Fruit fly (Drosophila melanogaster) whole organism, prepupa: ENCODE measurements around the gene CG11560.

Source experiments
- CG16779 ChIP-seq: fragments of 200-800 bp; sonication (Bioruptor generic); optimal IDR thresholded peaks from 3 replicates; lab custom pipeline; 2017; ENCODE audit warnings: missing biosample characterization, mild to moderate bottlenecking, missing genetic modification characterization
- CG3032 ChIP-seq: fragments of 200-800 bp; optimal IDR thresholded peaks from 2 replicates; lab custom pipeline; 2019; ENCODE audit warnings: missing biosample characterization, mild to moderate bottlenecking, missing genetic modification characterization, moderate library complexity
- CG32006 ChIP-seq: fragments of 200-800 bp; sonication (Bioruptor generic); optimal IDR thresholded peaks from 3 replicates; lab custom pipeline; 2017; ENCODE audit warnings: missing biosample characterization, mild to moderate bottlenecking, missing genetic modification characterization
- CG3919 ChIP-seq: fragments of 200-800 bp; sonication (Bioruptor generic); optimal IDR thresholded peaks from 3 replicates; lab custom pipeline; 2016; ENCODE audit warnings: missing biosample characterization, missing genetic modification characterization
- CG6808 ChIP-seq: fragments of 200-800 bp; sonication (Bioruptor generic); optimal IDR thresholded peaks from 3 replicates; lab custom pipeline; 2017; ENCODE audit warnings: missing biosample characterization, missing genetic modification characterization, mild to moderate bottlenecking, moderate library complexity, missing genetic modification reagents
- CG9139 ChIP-seq: fragments of 200-800 bp; sonication (Bioruptor generic); optimal IDR thresholded peaks from 3 replicates; lab custom pipeline; 2017; ENCODE audit warnings: missing biosample characterization, mild to moderate bottlenecking, missing genetic modification characterization
- Met ChIP-seq: fragments of 200-800 bp; sonication (Bioruptor generic); optimal IDR thresholded peaks from 3 replicates; lab custom pipeline; 2016; ENCODE audit warnings: missing biosample characterization, missing genetic modification characterization
- OdsH ChIP-seq: fragments of 200-800 bp; sonication (Bioruptor generic); optimal IDR thresholded peaks from 3 replicates; lab custom pipeline; 2016; ENCODE audit warnings: missing biosample characterization, missing genetic modification characterization
- achi ChIP-seq: fragments of 200-800 bp; sonication (Bioruptor generic); optimal IDR thresholded peaks from 3 replicates; lab custom pipeline; 2016; ENCODE audit warnings: missing biosample characterization, missing genetic modification characterization
- dsx ChIP-seq: fragments of 200-800 bp; optimal IDR thresholded peaks from 3 replicates; lab custom pipeline; 2019; ENCODE audit warnings: missing biosample characterization, mild to moderate bottlenecking, missing genetic modification characterization, moderate library complexity; ENCODE audit not compliant: poor library complexity, severe bottlenecking
- fd85E ChIP-seq: fragments of 200-800 bp; sonication (Bioruptor generic); optimal IDR thresholded peaks from 3 replicates; lab custom pipeline; 2016; ENCODE audit warnings: missing biosample characterization, missing genetic modification characterization

- TF ChIP-seq dsx = no peak
- no peak for TF ChIP-seq CG6808 (GFP tag; lab: Kevin White, UChicago)
- TF ChIP-seq CG3919 (GFP tag; lab: Kevin White, UChicago) = no peak
- no peak for TF ChIP-seq CG32006
- TF ChIP-seq fd85E = peak; percentile 0
- peak; percentile 27 for TF ChIP-seq CG16779
- TF ChIP-seq achi = peak; percentile 63
- no peak for TF ChIP-seq CG9139 (GFP tag; lab: Kevin White, UChicago)
- no peak for TF ChIP-seq Met (GFP tag; lab: Kevin White, UChicago)
- TF ChIP-seq OdsH (GFP tag; lab: Kevin White, UChicago) = peak; percentile 75
- TF ChIP-seq CG3032 (tag; lab: Kevin White, UChicago) = peak; percentile 40
Measured at dm6 chr3L:12139232-12139698, 19.4 kb downstream of the CG11560 start.
